Fruit fly (Drosophila melanogaster): ENCODE data around the gene Prx6a.

DNA sequence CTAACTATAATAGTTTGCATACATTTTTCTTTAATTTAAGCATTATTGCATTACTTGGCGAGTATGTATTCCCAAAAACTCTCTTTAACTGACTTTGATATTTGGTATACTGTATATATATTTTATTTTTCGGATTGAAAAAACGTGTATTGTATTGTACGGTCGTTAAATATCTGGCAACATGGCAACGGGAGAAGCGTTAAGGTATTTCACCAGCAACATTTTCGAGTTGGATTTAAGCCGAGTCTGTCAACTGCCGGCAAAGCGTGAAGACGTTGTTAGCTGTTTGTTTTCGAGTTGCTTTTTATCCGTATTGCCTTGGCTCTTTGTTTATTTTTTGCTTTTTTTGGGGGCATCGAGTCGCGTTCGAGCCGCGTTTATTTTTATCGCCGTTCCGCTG, 38.2 kb downstream of the Prx6a start, which contains the start of gene CG2975:
- no peak for TF ChIP-seq CG9948 (tag; optimal IDR thresholded peaks at IDR 0.05)
- TF ChIP-seq EcR (GFP tag; optimal IDR thresholded peaks at IDR 0.05), result no peak
